Fruit fly (Drosophila melanogaster): ENCODE results near the gene CG3792.

DNA sequence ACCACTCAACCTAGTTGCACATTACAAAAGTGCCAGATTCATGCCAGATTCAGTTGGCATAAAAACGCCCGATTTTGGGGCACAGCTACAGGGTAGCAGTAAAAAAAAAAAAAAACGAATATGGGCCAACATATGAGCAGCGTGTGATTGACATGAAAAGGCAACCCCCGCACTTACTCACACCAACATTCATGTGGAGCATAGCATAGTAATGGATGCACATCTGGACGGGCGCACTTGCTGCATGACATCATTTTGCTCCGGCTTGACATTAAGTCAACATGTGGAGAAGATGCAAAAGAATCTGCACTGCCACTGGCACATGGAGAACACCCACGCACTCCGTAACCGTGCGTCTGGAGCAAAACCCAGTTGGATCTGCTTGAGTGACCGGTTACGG lies 45.5 kb downstream of the CG3792 start:
- TF ChIP-seq insv (optimal IDR thresholded peaks at IDR 0.05) (no peak), ttk (optimal IDR thresholded peaks at IDR 0.05) (no peak)
